Fruit fly (Drosophila melanogaster) Kc167 (cell line): ENCODE results near the gene Snm1.

Experiments
- Myc ChIP-seq: fragments of >200 bp; optimal IDR thresholded peaks from 2 replicates; lab custom pipeline; 2017; ENCODE audit warnings: missing external identifiers
- Sin3A ChIP-seq: fragments of >200 bp; optimal IDR thresholded peaks from 2 replicates; lab custom pipeline; 2018; ENCODE audit warnings: missing external identifiers
- h ChIP-seq: fragments of >200 bp; optimal IDR thresholded peaks from 3 replicates; lab custom pipeline; 2018; ENCODE audit warnings: missing external identifiers
- insv ChIP-seq: fragments of >200 bp; optimal IDR thresholded peaks from 3 replicates; lab custom pipeline; 2018; ENCODE audit warnings: missing external identifiers
- psq ChIP-seq: fragments of >200 bp; optimal IDR thresholded peaks from 2 replicates; lab custom pipeline; 2017; ENCODE audit warnings: missing external identifiers
- ttk ChIP-seq: sonication (Bioruptor generic); optimal IDR thresholded peaks from 2 replicates; lab custom pipeline; 2017; ENCODE audit warnings: missing external identifiers

The Snm1 gene

DNA sequence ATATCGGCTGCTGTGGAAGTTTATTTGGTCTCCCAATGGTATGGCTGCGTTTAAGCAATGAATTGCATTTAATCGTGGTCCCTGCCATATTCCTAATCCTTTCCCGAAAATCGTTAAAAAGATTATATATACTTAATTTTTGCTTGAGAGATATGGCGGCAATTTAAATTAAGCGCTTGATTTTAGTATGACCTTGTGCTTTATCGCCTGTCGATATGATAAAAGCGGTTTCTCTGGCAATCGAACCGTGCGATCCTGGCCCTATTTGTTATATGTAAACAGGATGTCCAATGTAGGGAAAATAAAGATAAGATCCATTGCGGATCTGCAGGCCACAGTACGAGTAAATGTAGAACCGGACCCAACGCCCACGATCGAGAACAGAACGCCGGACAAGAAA is at the start of gene Snm1:
Gene Snm1 (plus strand): TSS at position 233 of the 400 bp plus-strand sequence.
- no peak for TF ChIP-seq ttk
- no peak for TF ChIP-seq insv (lab: Kevin White, UChicago)
- no peak for TF ChIP-seq Myc (lab: Kevin White, UChicago)
- TF ChIP-seq h = no peak
- TF ChIP-seq psq (lab: Kevin White, UChicago) = no peak
- TF ChIP-seq Sin3A (lab: Kevin White, UChicago) = no peak

- TF ChIP-seq insv (lab: Kevin White, UChicago) = no peak
- TF ChIP-seq Myc (lab: Kevin White, UChicago) = no peak
- no peak for TF ChIP-seq ttk
- no peak for TF ChIP-seq psq (lab: Kevin White, UChicago)
- no peak for TF ChIP-seq h
- no peak for TF ChIP-seq Sin3A (lab: Kevin White, UChicago)
Measured at dm6 chr3R:5514759-5515158, 40.1 kb upstream of the Snm1 start.

dm6 chr3R:5516582-5517001 is 38.3 kb upstream of the Snm1 start:
- no peak for TF ChIP-seq Sin3A (lab: Kevin White, UChicago)
- no peak for TF ChIP-seq h
- no peak for TF ChIP-seq Myc (lab: Kevin White, UChicago)
- TF ChIP-seq psq (lab: Kevin White, UChicago) = no peak
- TF ChIP-seq insv (lab: Kevin White, UChicago) = no peak
- no peak for TF ChIP-seq ttk

DNA sequence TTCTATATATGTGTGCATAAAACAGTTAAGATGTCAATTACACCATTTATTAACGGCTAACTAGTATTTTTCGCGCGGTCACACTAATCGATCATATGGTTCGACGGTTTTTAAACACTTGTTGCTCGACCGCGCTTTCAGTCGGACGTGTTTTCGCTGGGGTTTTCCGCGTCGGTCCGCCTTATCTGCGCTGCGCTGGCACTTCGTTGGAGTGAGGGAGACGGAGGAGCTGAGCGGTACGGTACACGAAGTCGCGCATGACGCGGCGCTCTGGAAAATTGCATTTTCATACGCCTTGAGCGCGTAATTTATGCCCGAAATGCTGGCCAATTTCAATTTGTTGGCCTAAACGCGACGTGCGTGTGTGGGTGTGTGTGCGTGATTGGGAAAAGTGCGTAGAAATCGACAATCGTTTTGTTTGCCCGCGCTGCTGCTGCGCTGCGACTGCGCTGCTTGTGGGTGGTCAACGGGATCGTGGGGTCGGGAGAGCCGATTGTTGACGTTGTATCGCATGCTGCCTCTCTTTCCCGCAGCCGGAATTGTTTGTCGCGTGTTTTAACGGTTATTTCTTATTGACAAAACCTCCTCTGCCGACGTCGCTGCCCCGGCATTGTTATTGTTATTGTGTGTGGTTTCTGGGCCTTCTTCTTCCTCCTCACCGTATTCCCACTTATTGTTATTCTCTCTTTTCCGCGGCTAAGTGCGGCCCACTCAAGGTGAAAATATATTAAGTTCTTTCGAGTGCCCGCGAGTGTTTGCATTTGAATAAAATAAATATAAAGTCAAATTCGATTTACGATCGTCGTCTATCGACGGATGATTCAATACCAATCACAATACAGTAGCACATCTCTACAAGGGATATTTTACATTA is 37.6 kb upstream of the Snm1 start, which contains the start of gene Itpr:
Gene Itpr (plus strand): TSS at position 116 of the 874 bp plus-strand sequence.
- no peak for TF ChIP-seq psq (lab: Kevin White, UChicago)

- TF ChIP-seq psq (lab: Kevin White, UChicago) (no peak), Sin3A (lab: Kevin White, UChicago) (no peak)
Measured at dm6 chr3R:5517876-5518211, 37.0 kb upstream of the Snm1 start.

DNA sequence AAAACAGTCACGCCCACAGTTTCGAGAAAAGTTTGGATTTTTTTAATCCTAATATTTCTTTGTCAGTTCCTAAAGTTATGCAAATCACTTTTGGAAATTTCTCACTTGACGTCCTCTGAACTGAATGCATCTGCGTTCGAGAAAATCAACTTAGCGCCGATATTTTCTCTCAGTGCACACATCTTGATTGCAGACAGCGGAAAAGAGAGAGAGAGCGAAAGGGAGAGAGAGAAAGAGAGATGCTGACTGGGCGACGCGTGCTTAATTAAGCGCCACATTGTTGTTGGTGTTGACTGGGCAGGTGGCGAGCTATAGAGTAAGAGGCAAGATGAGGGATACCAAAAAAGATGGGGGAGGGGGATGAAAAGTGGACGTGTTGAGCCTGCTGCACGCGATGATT is 36.3 kb upstream of the Snm1 start:
- TF ChIP-seq h (no peak), Myc (lab: Kevin White, UChicago) (no peak), Sin3A (lab: Kevin White, UChicago) (no peak), psq (lab: Kevin White, UChicago) (no peak), ttk (no peak), insv (lab: Kevin White, UChicago) (no peak)

DNA sequence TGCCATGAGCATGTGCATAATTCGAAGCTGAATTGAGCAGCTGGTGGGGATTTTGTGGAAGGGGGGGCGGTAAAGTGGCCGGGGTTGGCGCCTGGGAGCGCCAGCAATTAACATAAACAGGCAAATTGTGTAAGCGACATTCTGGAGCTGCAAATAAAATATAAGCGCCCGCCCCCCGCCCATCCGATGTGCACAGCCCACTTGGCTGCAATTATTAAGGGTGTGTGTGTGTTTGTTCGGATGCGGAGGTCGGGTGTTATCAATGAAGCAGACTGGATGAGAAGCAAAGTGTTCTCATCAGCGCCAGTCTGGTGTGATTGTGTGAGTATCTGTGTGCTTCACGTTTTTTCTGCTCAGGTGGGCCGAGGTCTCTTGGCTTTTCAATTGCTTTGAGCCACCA is 35.1 kb upstream of the Snm1 start:
- no peak for TF ChIP-seq h
- TF ChIP-seq ttk = no peak
- TF ChIP-seq Sin3A (lab: Kevin White, UChicago) = no peak
- no peak for TF ChIP-seq psq (lab: Kevin White, UChicago)
- TF ChIP-seq insv (lab: Kevin White, UChicago) = no peak
- TF ChIP-seq Myc (lab: Kevin White, UChicago) = no peak

DNA sequence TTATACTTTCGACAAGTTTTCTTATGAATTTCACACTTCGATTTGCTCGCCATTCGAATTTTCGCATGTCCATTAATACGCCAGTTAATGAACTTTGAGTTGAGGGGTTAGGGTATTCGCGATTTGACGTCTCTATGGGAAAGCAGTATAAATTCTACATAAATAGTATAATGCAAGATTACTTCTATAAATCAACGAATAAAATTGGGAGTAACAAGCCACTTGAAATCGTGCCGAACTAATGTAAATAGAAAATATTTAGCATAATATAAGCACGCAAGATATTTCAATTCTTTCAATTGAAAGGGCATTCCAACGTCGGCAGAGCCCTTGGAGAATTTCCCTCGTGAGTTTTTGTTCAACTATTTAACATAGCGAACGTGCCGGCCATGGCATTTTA is 34.3 kb upstream of the Snm1 start:
- no peak for TF ChIP-seq h
- TF ChIP-seq insv (lab: Kevin White, UChicago) = no peak
- TF ChIP-seq Sin3A (lab: Kevin White, UChicago) = no peak
- no peak for TF ChIP-seq psq (lab: Kevin White, UChicago)
- TF ChIP-seq Myc (lab: Kevin White, UChicago) = no peak
- TF ChIP-seq ttk = no peak

DNA sequence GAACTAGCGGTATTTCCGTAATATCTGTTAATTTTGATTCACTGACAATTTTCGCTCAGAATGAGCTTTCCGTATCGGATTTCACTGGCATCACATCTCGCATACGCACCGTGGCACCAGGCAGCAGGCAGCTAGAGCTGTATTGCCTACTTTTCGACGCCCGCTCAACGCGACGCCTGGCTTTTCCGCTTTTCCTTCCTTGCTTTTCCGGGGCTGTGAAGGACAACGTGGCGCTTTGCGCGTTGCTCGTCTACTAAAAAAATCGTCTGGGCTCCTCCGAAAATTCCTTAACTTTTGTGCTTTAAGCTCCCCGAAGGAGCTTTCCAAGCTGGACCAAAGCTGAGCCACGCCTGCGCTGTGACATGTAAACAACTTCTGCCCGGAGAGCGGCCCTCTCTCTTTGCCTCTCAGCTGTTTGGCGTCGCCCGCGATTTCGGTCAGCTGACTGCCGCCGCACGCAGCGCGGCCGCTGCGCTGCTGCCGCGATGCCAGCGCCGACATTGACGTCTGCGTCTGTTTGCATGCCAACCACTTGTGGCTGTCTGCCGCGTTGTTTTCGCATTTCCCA is 31.7 kb upstream of the Snm1 start, which contains the start of the genes CG43845 and Nmdar1:
Gene CG43845 (minus strand): TSS at position 51 of the 568 bp plus-strand sequence.
Gene Nmdar1 (minus strand): TSS at position 259 of the 568 bp plus-strand sequence.
- TF ChIP-seq ttk = no peak
- TF ChIP-seq Sin3A (lab: Kevin White, UChicago) = no peak
- no peak for TF ChIP-seq insv (lab: Kevin White, UChicago)
- TF ChIP-seq psq (lab: Kevin White, UChicago) = no peak
- TF ChIP-seq h = no peak
- no peak for TF ChIP-seq Myc (lab: Kevin White, UChicago)

- TF ChIP-seq Myc (lab: Kevin White, UChicago) (no peak), insv (lab: Kevin White, UChicago) (no peak), Sin3A (lab: Kevin White, UChicago) (no peak), psq (lab: Kevin White, UChicago) (no peak), h (no peak), ttk (no peak)
Measured at dm6 chr3R:5524804-5525203, 30.1 kb upstream of the Snm1 start.

DNA sequence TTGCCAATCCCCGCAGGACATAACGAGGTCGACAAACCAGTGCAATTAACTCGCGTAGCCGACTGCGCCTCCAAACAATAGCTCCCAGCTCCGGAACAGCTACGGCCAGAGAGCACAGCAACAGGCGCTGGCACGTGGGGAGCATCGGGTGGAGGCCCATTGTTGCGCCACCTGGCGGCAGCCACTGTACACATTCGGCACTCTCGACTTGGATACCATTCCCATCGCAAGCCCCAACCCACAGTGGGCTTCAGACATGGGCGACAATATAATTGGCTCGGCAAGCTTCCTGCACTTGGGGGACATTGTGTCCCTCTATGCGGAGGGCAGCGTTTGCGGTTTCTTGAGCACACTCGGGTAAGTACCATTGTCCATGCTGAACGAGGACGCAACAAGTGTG is 27.3 kb upstream of the Snm1 start:
- TF ChIP-seq Sin3A (lab: Kevin White, UChicago) = no peak
- no peak for TF ChIP-seq ttk
- no peak for TF ChIP-seq h
- no peak for TF ChIP-seq Myc (lab: Kevin White, UChicago)
- no peak for TF ChIP-seq insv (lab: Kevin White, UChicago)
- TF ChIP-seq psq (lab: Kevin White, UChicago) = no peak

DNA sequence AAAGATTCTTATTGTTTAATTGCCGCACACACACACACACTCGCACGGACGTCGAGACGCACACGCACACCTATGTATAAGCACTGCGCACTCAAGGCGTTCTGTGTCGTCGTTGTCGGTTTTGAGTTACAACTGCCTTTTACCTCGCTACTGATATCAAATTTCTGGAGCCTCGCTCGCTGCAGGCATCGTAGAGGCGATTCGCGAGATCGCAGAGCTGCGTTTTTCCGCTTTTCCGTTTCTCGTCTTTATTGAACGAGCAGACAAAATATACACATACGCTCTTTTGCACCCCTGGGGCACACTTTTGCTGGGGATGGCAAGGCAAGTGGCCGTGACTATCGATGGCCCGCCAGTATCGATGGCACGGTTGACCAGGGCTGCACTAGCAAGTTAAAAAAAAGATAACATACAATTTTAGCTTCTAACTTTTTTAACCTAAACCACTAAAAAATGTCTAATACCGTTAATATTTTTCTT is 7.4 kb upstream of the Snm1 start, which contains the start of gene CG2519:
Gene CG2519 (minus strand): TSS at position 312 of the 480 bp plus-strand sequence.
- TF ChIP-seq ttk (no peak), Myc (lab: Kevin White, UChicago) (no peak), h (no peak), insv (lab: Kevin White, UChicago) (no peak), Sin3A (lab: Kevin White, UChicago) (no peak), psq (lab: Kevin White, UChicago) (no peak)
